Fruit fly (Drosophila melanogaster) whole organism, embryonic: ENCODE data around the gene CG32106.
A peak's percentile ranks its signal among the peaks of the same experiment; 100 is the strongest.

Experiments
- Aef1 ChIP-seq: fragments of 200-800 bp; sonication (Bioruptor generic); IDR thresholded peaks from 3 replicates; pipeline ENCODE4 v1.3.6; 2022; ENCODE audit warnings: missing biosample characterization, missing genetic modification characterization
- B-H2 ChIP-seq: fragments of 200-800 bp; sonication (Bioruptor generic); optimal IDR thresholded peaks from 2 replicates; lab custom pipeline; 2018; ENCODE audit warnings: missing biosample characterization, mild to moderate bottlenecking, missing genetic modification characterization
- Blimp-1 ChIP-seq: fragments of 200-800 bp; sonication (Bioruptor generic); optimal IDR thresholded peaks from 3 replicates; lab custom pipeline; 2018; ENCODE audit warnings: missing biosample characterization, missing genetic modification characterization, mild to moderate bottlenecking, moderate library complexity, missing genetic modification reagents
- CG10565 ChIP-seq: fragments of 200-800 bp; sonication (Bioruptor generic); optimal IDR thresholded peaks from 3 replicates; lab custom pipeline; 2016; ENCODE audit warnings: missing biosample characterization, mild to moderate bottlenecking, missing genetic modification characterization
- CG11504 ChIP-seq: fragments of 200-800 bp; sonication (Bioruptor generic); optimal IDR thresholded peaks from 3 replicates; lab custom pipeline; 2019; ENCODE audit warnings: missing biosample characterization, mild to moderate bottlenecking, missing genetic modification characterization, moderate library complexity
- CG12155 ChIP-seq: fragments of 200-800 bp; sonication (Bioruptor generic); optimal IDR thresholded peaks from 3 replicates; lab custom pipeline; 2016; ENCODE audit warnings: missing biosample characterization, missing genetic modification characterization
- CG15269 ChIP-seq: fragments of 200-800 bp; sonication (Bioruptor generic); optimal IDR thresholded peaks from 2 replicates; lab custom pipeline; 2018; ENCODE audit warnings: missing biosample characterization, mild to moderate bottlenecking, missing genetic modification characterization, moderate library complexity
- CG15514 ChIP-seq: fragments of 200-800 bp; sonication (Bioruptor generic); optimal IDR thresholded peaks from 3 replicates; lab custom pipeline; 2017; ENCODE audit warnings: missing biosample characterization, missing genetic modification characterization, mild to moderate bottlenecking, moderate library complexity, missing genetic modification reagents
- CG18599 ChIP-seq: fragments of 200-800 bp; sonication (Bioruptor generic); optimal IDR thresholded peaks from 3 replicates; lab custom pipeline; 2017; ENCODE audit warnings: missing biosample characterization, missing genetic modification characterization, mild to moderate bottlenecking, moderate library complexity, missing genetic modification reagents
- CG18619 ChIP-seq: fragments of 200-800 bp; sonication (Bioruptor generic); optimal IDR thresholded peaks from 3 replicates; lab custom pipeline; 2017; ENCODE audit warnings: missing biosample characterization, mild to moderate bottlenecking, missing genetic modification characterization
- CG2678 ChIP-seq: fragments of 200-800 bp; sonication (Bioruptor generic); optimal IDR thresholded peaks from 3 replicates; lab custom pipeline; 2019; ENCODE audit warnings: missing biosample characterization, mild to moderate bottlenecking, missing genetic modification characterization, moderate library complexity
- CG30403 ChIP-seq: fragments of 200-800 bp; sonication (Bioruptor generic); optimal IDR thresholded peaks from 3 replicates; lab custom pipeline; 2016; ENCODE audit warnings: missing biosample characterization, missing genetic modification characterization
- CG42726 ChIP-seq: fragments of 200-800 bp; sonication (Bioruptor generic); IDR thresholded peaks from 2 replicates; pipeline ENCODE4 v1.3.6; 2022; ENCODE audit warnings: missing biosample characterization, missing genetic modification characterization; ENCODE audit not compliant: partially characterized antibody
- CG6683 ChIP-seq: fragments of 200-800 bp; sonication (Bioruptor generic); optimal IDR thresholded peaks from 2 replicates; lab custom pipeline; 2017; ENCODE audit warnings: missing biosample characterization, mild to moderate bottlenecking, missing genetic modification characterization, missing genetic modification reagents
- CG6813 ChIP-seq: fragments of 200-800 bp; sonication (Bioruptor generic); optimal IDR thresholded peaks from 2 replicates; lab custom pipeline; 2017; ENCODE audit warnings: missing biosample characterization, missing genetic modification characterization, mild to moderate bottlenecking, moderate library complexity, missing genetic modification reagents
- CG9609 ChIP-seq: fragments of 200-800 bp; sonication (Bioruptor generic); optimal IDR thresholded peaks from 3 replicates; lab custom pipeline; 2016; ENCODE audit warnings: missing biosample characterization, missing genetic modification characterization
- D19B ChIP-seq: fragments of 200-800 bp; sonication (Bioruptor generic); optimal IDR thresholded peaks from 2 replicates; lab custom pipeline; 2017; ENCODE audit warnings: missing biosample characterization, mild to moderate bottlenecking, missing genetic modification characterization
- Ets65A ChIP-seq: fragments of 200-800 bp; sonication (Bioruptor generic); peaks from one replicate; lab custom pipeline; 2016; ENCODE audit warnings: missing biosample characterization, missing genetic modification characterization
- Gsc ChIP-seq: fragments of 200-800 bp; sonication (Bioruptor generic); IDR thresholded peaks from 2 replicates; pipeline ENCODE4 v1.3.6; 2022; ENCODE audit warnings: missing biosample characterization, missing genetic modification characterization
- HLH54F ChIP-seq: fragments of 200-800 bp; sonication (Bioruptor generic); optimal IDR thresholded peaks from 3 replicates; lab custom pipeline; 2016; ENCODE audit warnings: missing biosample characterization, missing genetic modification characterization
- Hr3 ChIP-seq: fragments of 200-800 bp; sonication (Bioruptor generic); optimal IDR thresholded peaks from 3 replicates; lab custom pipeline; 2016; ENCODE audit warnings: missing biosample characterization, missing genetic modification characterization
- Hr51 ChIP-seq, 2 experiments: fragments of 200-800 bp; sonication (Bioruptor generic); optimal IDR thresholded peaks; 2 replicates in 1 of 2; 3 replicates in 1 of 2; lab custom pipeline; 2016 to 2018; ENCODE audit warnings: missing biosample characterization in 2 of 2, missing genetic modification characterization in 2 of 2, mild to moderate bottlenecking in 1 of 2, moderate library complexity in 1 of 2
- Kr ChIP-seq: fragments of 200-800 bp; sonication (Bioruptor generic); optimal IDR thresholded peaks from 2 replicates; lab custom pipeline; 2017; ENCODE audit warnings: missing biosample characterization, mild to moderate bottlenecking, missing genetic modification characterization
- Lhr ChIP-seq: fragments of 200-800 bp; sonication (Bioruptor generic); optimal IDR thresholded peaks from 3 replicates; lab custom pipeline; 2017; ENCODE audit warnings: mild to moderate bottlenecking, missing biosample characterization, missing genetic modification reagents, missing genetic modification characterization
- Lim3 ChIP-seq: fragments of 200-800 bp; sonication (Bioruptor generic); IDR thresholded peaks from 2 replicates; pipeline ENCODE4 v1.3.6; 2022; ENCODE audit warnings: missing biosample characterization, missing genetic modification characterization
- Rfx ChIP-seq: fragments of 200-800 bp; sonication (Bioruptor generic); IDR thresholded peaks from 2 replicates; pipeline ENCODE4 v1.3.6; 2022; ENCODE audit warnings: missing biosample characterization, missing genetic modification characterization
- Tbp ChIP-seq: fragments of >200 bp; optimal IDR thresholded peaks from 2 replicates; lab custom pipeline; 2018; ENCODE audit warnings: missing biosample characterization, missing genetic modification characterization
- abd-A ChIP-seq: fragments of 200-800 bp; sonication (Bioruptor generic); optimal IDR thresholded peaks from 3 replicates; lab custom pipeline; 2019; ENCODE audit warnings: missing biosample characterization, mild to moderate bottlenecking, missing genetic modification characterization, moderate library complexity
- az2 ChIP-seq: fragments of 200-800 bp; sonication (Bioruptor generic); optimal IDR thresholded peaks from 3 replicates; lab custom pipeline; 2016; ENCODE audit warnings: missing biosample characterization, missing genetic modification characterization
- cad ChIP-seq: fragments of >200 bp; optimal IDR thresholded peaks from 2 replicates; lab custom pipeline; 2017; ENCODE audit warnings: missing biosample characterization, missing genetic modification characterization
- chif ChIP-seq, 2 experiments: fragments of 200-800 bp; sonication (Bioruptor generic); optimal IDR thresholded peaks; 3 replicates each; lab custom pipeline; 2016; ENCODE audit warnings: missing biosample characterization in 2 of 2, missing genetic modification characterization in 2 of 2
- ftz-f1 ChIP-seq: fragments of 200-800 bp; sonication (Bioruptor generic); optimal IDR thresholded peaks from 2 replicates; lab custom pipeline; 2016; ENCODE audit warnings: missing biosample characterization, missing genetic modification characterization
- fu2 ChIP-seq: fragments of 200-800 bp; sonication (Bioruptor generic); optimal IDR thresholded peaks from 2 replicates; lab custom pipeline; 2016; ENCODE audit warnings: missing biosample characterization, missing genetic modification characterization
- ham ChIP-seq: fragments of 200-800 bp; sonication (Bioruptor generic); IDR thresholded peaks from 2 replicates; pipeline ENCODE4 v1.3.6; 2022; ENCODE audit warnings: missing biosample characterization, missing genetic modification characterization
- ind ChIP-seq: fragments of 200-800 bp; sonication (Bioruptor generic); optimal IDR thresholded peaks from 3 replicates; lab custom pipeline; 2016; ENCODE audit warnings: missing biosample characterization, missing genetic modification characterization
- kah ChIP-seq: fragments of 200-800 bp; sonication (Bioruptor generic); optimal IDR thresholded peaks from 2 replicates; lab custom pipeline; 2018; ENCODE audit warnings: missing biosample characterization, mild to moderate bottlenecking, missing genetic modification characterization
- lola ChIP-seq, 3 experiments: fragments of >200 bp in 2 of 3; fragments of 200-800 bp in 1 of 3; sonication (Bioruptor generic) in 1 of 3; optimal IDR thresholded peaks; 2 replicates each; lab custom pipeline; 2017 to 2019; ENCODE audit warnings: missing biosample characterization in 3 of 3, missing genetic modification characterization in 3 of 3, mild to moderate bottlenecking in 1 of 3, moderate library complexity in 1 of 3
- org-1 ChIP-seq: fragments of 200-800 bp; sonication (Bioruptor generic); optimal IDR thresholded peaks from 2 replicates; lab custom pipeline; 2017; ENCODE audit warnings: missing biosample characterization, missing genetic modification characterization
- pan ChIP-seq, 4 experiments: fragments of >200 bp in 3 of 4; fragments of 200-800 bp in 1 of 4; sonication (Bioruptor generic) in 1 of 4; optimal IDR thresholded peaks in 3 of 4; IDR thresholded peaks in 1 of 4; 2 replicates each; pipeline versions ENCODE4 v1.3.6 to Lab custom; 2017 to 2022; ENCODE audit warnings: missing biosample characterization in 2 of 4, missing genetic modification characterization in 2 of 4, mixed read lengths in 1 of 4
- phol ChIP-seq: fragments of 200-800 bp; sonication (Bioruptor generic); optimal IDR thresholded peaks from 3 replicates; lab custom pipeline; 2018; ENCODE audit warnings: missing biosample characterization, mild to moderate bottlenecking, missing genetic modification characterization, moderate library complexity
- prd ChIP-seq, 3 experiments: fragments of >200 bp in 2 of 3; fragments of 200-800 bp in 1 of 3; sonication (Bioruptor generic) in 1 of 3; optimal IDR thresholded peaks in 2 of 3; IDR thresholded peaks in 1 of 3; 2 replicates in 2 of 3; 3 replicates in 1 of 3; pipeline versions ENCODE4 v1.3.6 to Lab custom; 2017 to 2022; ENCODE audit warnings: missing biosample characterization in 1 of 3, missing genetic modification characterization in 1 of 3
- ranshi ChIP-seq: fragments of 200-800 bp; sonication (Bioruptor generic); IDR thresholded peaks from 2 replicates; pipeline ENCODE4 v1.3.6; 2022; ENCODE audit warnings: missing biosample characterization, missing genetic modification characterization
- sob ChIP-seq: fragments of 200-800 bp; sonication (Bioruptor generic); IDR thresholded peaks from 2 replicates; pipeline ENCODE4 v1.3.6; 2022; ENCODE audit warnings: missing biosample characterization, missing genetic modification characterization
- sug ChIP-seq: fragments of 200-800 bp; optimal IDR thresholded peaks from 2 replicates; lab custom pipeline; 2019; ENCODE audit warnings: missing biosample characterization, mild to moderate bottlenecking, missing genetic modification characterization, moderate library complexity
- tna ChIP-seq: fragments of 200-800 bp; sonication (Bioruptor generic); IDR thresholded peaks from 2 replicates; pipeline ENCODE4 v1.3.6; 2022; ENCODE audit warnings: missing biosample characterization, missing genetic modification characterization; ENCODE audit not compliant: partially characterized antibody
- ttk ChIP-seq: fragments of 200-800 bp; sonication (Bioruptor generic); IDR thresholded peaks from 2 replicates; pipeline ENCODE4 v2.1.2; 2022; ENCODE audit warnings: missing biosample characterization, missing genetic modification characterization
- zfh2 ChIP-seq: fragments of 200-800 bp; sonication (Bioruptor generic); optimal IDR thresholded peaks from 2 replicates; lab custom pipeline; 2016; ENCODE audit warnings: missing biosample characterization, missing genetic modification characterization

CG32106 gene

DNA sequence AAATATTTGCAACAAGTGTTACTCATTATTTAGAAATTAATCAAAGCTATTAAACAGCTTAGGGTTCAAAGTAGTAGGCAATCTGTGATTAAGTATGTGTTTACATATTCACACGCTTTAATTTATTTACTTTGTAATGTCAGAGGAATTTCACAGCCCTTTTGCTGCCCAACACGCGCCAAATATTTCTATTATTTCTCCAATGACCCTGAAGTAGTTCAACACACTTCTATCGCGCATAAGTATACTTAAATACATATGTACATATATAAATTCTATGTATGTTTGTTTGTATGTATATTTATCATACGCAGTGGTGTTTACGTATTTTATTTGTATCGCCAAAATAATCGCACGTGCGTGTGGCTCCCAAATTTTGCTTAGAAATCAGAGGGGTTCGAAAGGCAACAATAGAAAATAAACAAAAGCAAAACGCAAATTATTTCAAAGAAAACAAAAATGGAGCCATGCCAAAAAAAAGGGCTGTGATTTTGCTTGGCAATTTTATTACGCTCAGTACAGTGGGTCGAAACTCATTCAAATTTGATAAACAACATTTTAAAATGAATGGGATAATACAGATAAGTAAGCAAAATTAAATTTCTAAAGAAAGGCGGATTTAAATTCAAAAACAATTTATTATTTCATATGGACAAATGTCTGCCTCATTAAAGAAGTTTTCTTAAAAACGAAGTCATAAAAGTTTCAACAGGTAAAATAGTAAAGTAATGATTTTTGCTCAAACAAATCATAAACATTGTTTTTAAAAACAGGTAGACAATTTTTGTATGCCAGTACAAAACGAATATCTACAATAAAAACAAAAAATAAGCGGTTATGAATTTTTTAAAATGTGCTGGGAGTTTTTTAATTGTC, 24.9 kb upstream of the CG32106 start (continued):
- TF ChIP-seq abd-A (tag; lab: Kevin White, UChicago) (no peak), CG6683 (no peak), ttk (no peak), phol (peak; percentile 47), ranshi (GFP tag; lab: Robert Waterston, UW) (no peak), az2 (GFP tag; lab: Kevin White, UChicago) (peak; percentile 22), CG18619 (peak; percentile 80), tna (GFP tag; lab: Robert Waterston, UW) (no peak), org-1 (GFP tag; lab: Kevin White, UChicago) (peak; percentile 37), zfh2 (GFP tag; lab: Kevin White, UChicago) (peak; percentile 70), lola (GFP tag; optimal IDR thresholded peaks at IDR 0.05; lab: Kevin White, UChicago) (no peak), ftz-f1 (no peak), Hr51 (GFP tag; optimal IDR thresholded peaks at IDR 0.05; lab: Kevin White, UChicago) (peak in 1 of 2 experiments; percentile 72), sob (GFP tag; lab: Robert Waterston, UW) (peak; percentile 6; the same call in 1 of the 2 replicates), pan (optimal IDR thresholded peaks at IDR 0.05; lab: Kevin White, UChicago) (no peak), pan (GFP tag; optimal IDR thresholded peaks at IDR 0.05 in 1 of 2, IDR thresholded peaks at IDR 0.05 in 1 of 2) (peak in 1 of 2 experiments; percentile 32), CG9609 (GFP tag; lab: Kevin White, UChicago) (no peak), Tbp (no peak), CG15269 (tag; lab: Kevin White, UChicago) (peak; percentile 57), B-H2 (GFP tag; lab: Kevin White, UChicago) (peak; percentile 60), cad (GFP tag; lab: Kevin White, UChicago) (no peak), D19B (GFP tag; lab: Kevin White, UChicago) (peak; percentile 32), Hr3 (peak; percentile 16), kah (GFP tag; lab: Kevin White, UChicago) (no peak), prd (optimal IDR thresholded peaks at IDR 0.05; lab: Kevin White, UChicago) (no peak), prd (GFP tag; IDR thresholded peaks at IDR 0.05; lab: Robert Waterston, UW) (no peak), chif (GFP tag; optimal IDR thresholded peaks at IDR 0.05; lab: Kevin White, UChicago) (peak in 1 of 2 experiments; percentile 9), CG30403 (GFP tag; lab: Kevin White, UChicago) (peak; percentile 64), CG18599 (peak; percentile 42), fu2 (GFP tag; lab: Kevin White, UChicago) (peak; percentile 47), CG11504 (tag; lab: Kevin White, UChicago) (peak; percentile 67), ind (GFP tag; lab: Kevin White, UChicago) (peak; percentile 14), HLH54F (peak; percentile 54), CG2678 (peak; percentile 71), Lhr (GFP tag; lab: Kevin White, UChicago) (no peak), Gsc (GFP tag; lab: Robert Waterston, UW) (no peak), CG42726 (no peak), CG15514 (GFP tag; lab: Kevin White, UChicago) (peak; percentile 40), Lim3 (no peak), CG12155 (GFP tag; lab: Kevin White, UChicago) (peak; percentile 23), CG10565 (GFP tag; lab: Kevin White, UChicago) (no peak), Kr (no peak), sug (tag; lab: Kevin White, UChicago) (peak; percentile 12), Ets65A (GFP tag; lab: Kevin White, UChicago) (no peak), CG6813 (GFP tag; lab: Kevin White, UChicago) (peak; percentile 10), Aef1 (0 out of 3 replicates have a peak, but pooled peaks have one; percentile 15), ham (GFP tag; lab: Robert Waterston, UW) (no peak), Blimp-1 (GFP tag; lab: Kevin White, UChicago) (peak; percentile 2), Rfx (GFP tag; lab: Robert Waterston, UW) (peak; percentile 61)
